Fruit fly (Drosophila melanogaster): ENCODE data around the gene CG34282.

dm6 chr3R:18698855-18699569, 4.0 kb downstream of the CG34282 start:
- TF ChIP-seq Hr39 (GFP tag; optimal IDR thresholded peaks at IDR 0.05) (no peak), vri (GFP tag; optimal IDR thresholded peaks at IDR 0.05) (no peak), lz (GFP tag; optimal IDR thresholded peaks at IDR 0.05) (no peak), salr (GFP tag; optimal IDR thresholded peaks at IDR 0.05) (no peak), CG7368 (GFP tag; optimal IDR thresholded peaks at IDR 0.05) (no peak), topi (GFP tag; optimal IDR thresholded peaks at IDR 0.05) (no peak), Smox (GFP tag; optimal IDR thresholded peaks at IDR 0.05) (no peak)

All from whole organism, prepupa.